Fruit fly (Drosophila melanogaster) whole organism, wandering third instar larva: ENCODE measurements around the gene CG34155.

Experiments
- Abd-B ChIP-seq: fragments of >200 bp; optimal IDR thresholded peaks from 2 replicates; lab custom pipeline; 2017; ENCODE audit warnings: missing biosample characterization, missing genetic modification characterization
- CG32264 ChIP-seq: fragments of 200-800 bp; sonication (Bioruptor generic); optimal IDR thresholded peaks from 2 replicates; lab custom pipeline; 2016; ENCODE audit warnings: missing biosample characterization, missing genetic modification characterization
- Dif ChIP-seq: fragments of 200-275, 200-300 bp; sonication (Bioruptor generic); optimal IDR thresholded peaks from 2 replicates; lab custom pipeline; 2018; ENCODE audit warnings: missing biosample characterization, missing genetic modification characterization; ENCODE audit not compliant: partially characterized antibody
- HLH106 ChIP-seq: fragments of 200-800 bp; optimal IDR thresholded peaks from 3 replicates; lab custom pipeline; 2019; ENCODE audit warnings: missing biosample characterization, mild to moderate bottlenecking, missing genetic modification characterization, moderate library complexity
- Hnf4 ChIP-seq: fragments of 200-800 bp; sonication (Bioruptor generic); optimal IDR thresholded peaks from 2 replicates; lab custom pipeline; 2016; ENCODE audit warnings: missing biosample characterization, mild to moderate bottlenecking, missing genetic modification characterization
- Hr78 ChIP-seq: fragments of >200 bp; optimal IDR thresholded peaks from 2 replicates; lab custom pipeline; 2017; ENCODE audit warnings: missing biosample characterization, missing genetic modification characterization
- Hr83 ChIP-seq: fragments of 200-300 bp; sonication (Bioruptor generic); optimal IDR thresholded peaks from 2 replicates; lab custom pipeline; 2016; ENCODE audit warnings: missing biosample characterization, mild to moderate bottlenecking, missing genetic modification characterization, moderate library complexity; ENCODE audit not compliant: poor library complexity, severe bottlenecking
- Mio ChIP-seq: sonication (Bioruptor generic); optimal IDR thresholded peaks from 2 replicates; lab custom pipeline; 2016; ENCODE audit warnings: missing biosample characterization, missing genetic modification characterization
- N ChIP-seq: fragments of >200 bp; optimal IDR thresholded peaks from 2 replicates; lab custom pipeline; 2018; ENCODE audit warnings: missing biosample characterization, missing external identifiers, missing genetic modification characterization
- OdsH ChIP-seq: fragments of 200-800 bp; sonication (Bioruptor generic); optimal IDR thresholded peaks from 2 replicates; lab custom pipeline; 2016; ENCODE audit warnings: missing biosample characterization, mild to moderate bottlenecking, missing genetic modification characterization
- Rel ChIP-seq, 2 experiments: fragments of 200-800 bp; sonication (Bioruptor generic) in 1 of 2; optimal IDR thresholded peaks; 2 replicates in 1 of 2; 3 replicates in 1 of 2; lab custom pipeline; 2016 to 2019; ENCODE audit warnings: mild to moderate bottlenecking in 2 of 2, missing biosample characterization in 2 of 2, missing genetic modification characterization in 2 of 2, moderate library complexity in 1 of 2
- Sp1 ChIP-seq: fragments of 200-800 bp; sonication (Bioruptor generic); optimal IDR thresholded peaks from 3 replicates; lab custom pipeline; 2019; ENCODE audit warnings: missing biosample characterization, mild to moderate bottlenecking, missing genetic modification characterization, moderate library complexity
- Vsx2 ChIP-seq: fragments of 200-300, 225-300 bp; sonication (Bioruptor generic); optimal IDR thresholded peaks from 2 replicates; lab custom pipeline; 2018; ENCODE audit warnings: missing biosample characterization, missing genetic modification characterization; ENCODE audit not compliant: partially characterized antibody
- br ChIP-seq: fragments of 200-800 bp; sonication (Bioruptor generic); optimal IDR thresholded peaks from 2 replicates; lab custom pipeline; 2016; ENCODE audit warnings: missing biosample characterization, missing genetic modification characterization
- brk ChIP-seq: fragments of 200-800 bp; sonication (Bioruptor generic); optimal IDR thresholded peaks from 2 replicates; lab custom pipeline; 2016; ENCODE audit warnings: missing biosample characterization, mild to moderate bottlenecking, missing genetic modification characterization
- dmrt93B ChIP-seq: fragments of 200-800 bp; sonication (Bioruptor generic); optimal IDR thresholded peaks from 2 replicates; lab custom pipeline; 2018; ENCODE audit warnings: missing biosample characterization, mild to moderate bottlenecking, missing genetic modification characterization
- ey ChIP-seq: fragments of 200-800 bp; sonication (Bioruptor generic); optimal IDR thresholded peaks from 2 replicates; lab custom pipeline; 2016; ENCODE audit warnings: missing biosample characterization, missing genetic modification characterization
- foxo ChIP-seq, 2 experiments: fragments of 200-800 bp; sonication (Bioruptor generic); optimal IDR thresholded peaks; 2 replicates in 1 of 2; 3 replicates in 1 of 2; lab custom pipeline; 2016 to 2017; ENCODE audit warnings: missing biosample characterization in 2 of 2, missing genetic modification characterization in 2 of 2
- fru ChIP-seq: fragments of 200-800 bp; sonication (Bioruptor generic); optimal IDR thresholded peaks from 3 replicates; lab custom pipeline; 2016; ENCODE audit warnings: missing biosample characterization, mild to moderate bottlenecking, missing genetic modification characterization
- h ChIP-seq: fragments of 200-800 bp; sonication (Bioruptor generic); optimal IDR thresholded peaks from 3 replicates; lab custom pipeline; 2016; ENCODE audit warnings: missing biosample characterization, mild to moderate bottlenecking, missing genetic modification characterization
- jim ChIP-seq: fragments of 175-275, 200-325 bp; sonication (Bioruptor generic); optimal IDR thresholded peaks from 2 replicates; lab custom pipeline; 2016; ENCODE audit warnings: missing biosample characterization, mild to moderate bottlenecking, missing genetic modification characterization
- lola ChIP-seq: fragments of >200 bp; optimal IDR thresholded peaks from 2 replicates; lab custom pipeline; 2017; ENCODE audit warnings: missing biosample characterization, missing genetic modification characterization
- psq ChIP-seq: fragments of 200-800 bp; sonication (Bioruptor generic); optimal IDR thresholded peaks from 3 replicates; lab custom pipeline; 2017; ENCODE audit warnings: missing biosample characterization, mild to moderate bottlenecking, missing genetic modification characterization, moderate library complexity
- rgr ChIP-seq: fragments of 200-800 bp; sonication (Bioruptor generic); optimal IDR thresholded peaks from 3 replicates; lab custom pipeline; 2016; ENCODE audit warnings: missing biosample characterization, mild to moderate bottlenecking, missing genetic modification characterization
- sage ChIP-seq: fragments of 200-800 bp; sonication (Bioruptor generic); optimal IDR thresholded peaks from 2 replicates; lab custom pipeline; 2016; ENCODE audit warnings: missing biosample characterization, mild to moderate bottlenecking, missing genetic modification characterization
- sv ChIP-seq: fragments of 200-800 bp; sonication (Bioruptor generic); optimal IDR thresholded peaks from 3 replicates; lab custom pipeline; 2016; ENCODE audit warnings: missing biosample characterization, missing genetic modification characterization
- tai ChIP-seq: sonication (Bioruptor generic); optimal IDR thresholded peaks from 2 replicates; lab custom pipeline; 2016; ENCODE audit warnings: missing biosample characterization, missing genetic modification characterization
- usp ChIP-seq: fragments of >200 bp; optimal IDR thresholded peaks from 2 replicates; lab custom pipeline; 2017; ENCODE audit warnings: missing biosample characterization, missing genetic modification characterization
- woc ChIP-seq: sonication (Bioruptor generic); optimal IDR thresholded peaks from 2 replicates; lab custom pipeline; 2016; ENCODE audit warnings: missing biosample characterization, mild to moderate bottlenecking, missing genetic modification characterization

The CG34155 gene

DNA sequence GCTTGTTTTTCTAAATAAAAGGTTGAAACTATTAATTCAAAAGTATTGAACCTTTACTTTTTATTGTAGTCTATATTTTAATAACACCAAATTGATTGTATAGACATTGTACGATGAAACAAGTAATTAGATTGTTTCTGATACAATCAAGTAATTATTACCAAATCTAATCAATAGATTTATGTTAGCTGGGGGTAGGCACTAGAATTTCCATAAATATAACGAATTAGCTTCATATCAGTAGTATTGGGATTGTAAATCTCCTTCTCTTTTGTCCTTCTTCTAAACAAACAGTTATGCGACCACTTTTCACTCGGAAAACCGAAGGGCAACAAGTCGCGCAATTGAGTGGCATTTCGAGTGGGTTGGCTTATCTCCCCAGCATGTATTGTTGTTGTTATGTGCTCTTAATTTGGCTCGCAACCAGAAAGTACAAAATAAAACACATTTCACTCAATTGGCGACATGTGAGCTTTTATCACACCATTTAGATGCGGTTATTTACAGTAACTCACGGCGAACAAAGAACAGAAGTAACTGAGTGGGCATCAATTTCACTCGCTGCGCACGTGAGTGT is 39.5 kb upstream of the CG34155 start:
- TF ChIP-seq foxo (GFP tag; optimal IDR thresholded peaks at IDR 0.05; lab: Kevin White, UChicago) (no peak), tai (no peak), Hr83 (GFP tag; lab: Kevin White, UChicago) (no peak), Rel (GFP tag; optimal IDR thresholded peaks at IDR 0.05; lab: Kevin White, UChicago) (no peak), Rel (tag; optimal IDR thresholded peaks at IDR 0.05; lab: Kevin White, UChicago) (peak; percentile 26), dmrt93B (no peak)
- TF ChIP-seq, all 38 proteins: peak for 1

DNA sequence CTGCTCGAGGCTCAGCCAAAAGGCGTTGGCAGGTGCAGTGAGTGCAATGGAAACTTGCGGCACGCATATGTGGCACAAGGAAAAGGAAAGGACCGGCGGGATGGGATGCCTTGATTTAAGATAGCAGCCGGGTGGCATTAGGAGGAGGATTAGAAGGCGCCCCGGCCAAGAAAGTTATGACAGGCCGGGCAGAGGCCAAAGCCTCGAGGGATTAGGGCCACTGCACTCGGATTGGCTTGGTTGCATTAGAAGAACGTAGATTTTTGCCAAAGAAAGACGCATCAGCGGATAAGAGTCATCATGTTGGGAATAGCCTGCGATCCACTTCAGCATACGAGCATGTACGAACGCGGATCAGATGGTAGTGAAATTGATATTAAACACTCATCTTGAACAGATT is 36.7 kb upstream of the CG34155 start, which contains the start of gene CG31019:
CG31019 (plus strand) TSS at position 301 of the 400 bp plus-strand sequence.
- TF ChIP-seq br (GFP tag; lab: Kevin White, UChicago) (no peak), Hr78 (GFP tag; lab: Kevin White, UChicago) (no peak), lola (GFP tag; lab: Kevin White, UChicago) (no peak)

DNA sequence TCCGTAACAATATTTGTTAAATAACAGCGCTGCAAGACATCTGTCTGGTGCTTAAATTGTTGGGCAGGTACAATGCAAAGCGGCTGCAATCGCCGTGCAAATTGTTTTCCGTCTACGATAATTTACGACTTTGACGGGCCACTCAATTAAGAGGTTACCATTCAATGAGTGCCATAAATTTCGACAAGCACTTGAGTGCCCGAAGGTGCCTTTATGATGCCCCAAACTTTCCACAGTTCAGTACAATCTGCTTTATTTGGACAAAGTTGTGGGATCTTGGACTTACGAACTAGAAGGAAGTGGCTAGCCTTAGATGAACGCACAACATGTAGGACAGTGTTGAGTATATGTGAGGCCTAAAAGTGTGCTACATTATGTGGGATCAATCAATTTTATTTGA is 32.7 kb upstream of the CG34155 start:
- TF ChIP-seq brk (GFP tag; lab: Kevin White, UChicago): no peak
- TF ChIP-seq Abd-B (GFP tag; lab: Kevin White, UChicago): no peak
- TF ChIP-seq OdsH: no peak
- no peak for TF ChIP-seq foxo (GFP tag; optimal IDR thresholded peaks at IDR 0.05; lab: Kevin White, UChicago)
- no peak for TF ChIP-seq Mio
- TF ChIP-seq N (GFP tag; lab: Kevin White, UChicago): no peak
- no peak for TF ChIP-seq Vsx2 (GFP tag; lab: Kevin White, UChicago)
- TF ChIP-seq Hr78 (GFP tag; lab: Kevin White, UChicago): no peak
- no peak for TF ChIP-seq woc (GFP tag; lab: Kevin White, UChicago)
- no peak for TF ChIP-seq Hnf4 (GFP tag; lab: Kevin White, UChicago)
- TF ChIP-seq HLH106 (tag; lab: Kevin White, UChicago): no peak
- no peak for TF ChIP-seq usp
- TF ChIP-seq jim (GFP tag; lab: Kevin White, UChicago): no peak
- TF ChIP-seq Sp1: no peak
- TF ChIP-seq tai: no peak
- TF ChIP-seq h (GFP tag; lab: Kevin White, UChicago): no peak
- no peak for TF ChIP-seq Dif (GFP tag; lab: Kevin White, UChicago)
- TF ChIP-seq psq (GFP tag; lab: Kevin White, UChicago): no peak
- no peak for TF ChIP-seq sage (GFP tag; lab: Kevin White, UChicago)

- TF ChIP-seq Hnf4 (GFP tag; lab: Kevin White, UChicago) (no peak), Rel (GFP tag; optimal IDR thresholded peaks at IDR 0.05; lab: Kevin White, UChicago) (no peak), Rel (tag; optimal IDR thresholded peaks at IDR 0.05; lab: Kevin White, UChicago) (peak; percentile 95), fru (GFP tag; lab: Kevin White, UChicago) (peak; percentile 52)
Observed at dm6 chr3R:30590845-30591244, 30.8 kb upstream of the CG34155 start.

- TF ChIP-seq Hr83 (GFP tag; lab: Kevin White, UChicago) (no peak), h (GFP tag; lab: Kevin White, UChicago) (peak; percentile 12), Sp1 (no peak)
Observed at dm6 chr3R:30590237-30590636, 30.2 kb upstream of the CG34155 start.

- TF ChIP-seq jim (GFP tag; lab: Kevin White, UChicago): no peak
- no peak for TF ChIP-seq foxo (GFP tag; optimal IDR thresholded peaks at IDR 0.05; lab: Kevin White, UChicago)
- no peak for TF ChIP-seq ey
- no peak for TF ChIP-seq OdsH
- TF ChIP-seq Dif (GFP tag; lab: Kevin White, UChicago): no peak
- TF ChIP-seq Vsx2 (GFP tag; lab: Kevin White, UChicago): no peak
- TF ChIP-seq rgr (GFP tag; lab: Kevin White, UChicago): no peak
- no peak for TF ChIP-seq CG32264
- no peak for TF ChIP-seq brk (GFP tag; lab: Kevin White, UChicago)
- no peak for TF ChIP-seq HLH106 (tag; lab: Kevin White, UChicago)
- TF ChIP-seq Mio: no peak
- no peak for TF ChIP-seq sv (GFP tag; lab: Kevin White, UChicago)
- no peak for TF ChIP-seq dmrt93B
- TF ChIP-seq tai: no peak
- no peak for TF ChIP-seq Hr83 (GFP tag; lab: Kevin White, UChicago)
- no peak for TF ChIP-seq lola (GFP tag; lab: Kevin White, UChicago)
Observed at dm6 chr3R:30587196-30587753, 27.3 kb upstream of the CG34155 start, which contains the start of gene CG9717. TSS of gene CG9717 (minus strand) at chr3R:30587302.
